Worm (Caenorhabditis elegans): ENCODE results near the gene msp-49.

msp-49 gene

DNA sequence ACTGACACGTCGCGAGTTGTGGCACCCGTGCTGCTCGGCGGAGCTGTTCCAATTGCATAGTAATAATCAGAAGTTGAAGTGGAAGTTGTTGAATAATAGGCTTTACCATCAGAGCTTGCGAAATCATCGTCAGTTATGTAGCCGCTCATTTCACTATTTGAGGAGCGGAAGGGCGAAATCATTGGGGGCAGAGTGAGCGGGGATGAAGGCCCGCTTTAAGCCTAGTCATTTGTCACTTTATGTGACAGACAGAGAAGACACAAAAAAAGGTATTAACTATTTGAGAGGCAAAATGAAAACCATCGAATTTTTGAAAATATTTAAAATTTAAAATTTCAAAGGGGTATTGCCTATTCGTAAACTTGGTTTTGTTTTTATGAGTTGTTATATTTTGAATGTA, 24.2 kb downstream of the msp-49 start:
- TF ChIP-seq rec-8 (tag; optimal IDR thresholded peaks at IDR 0.05) (no peak), nfya-1 (tag; optimal IDR thresholded peaks at IDR 0.05; ENCODE audit: borderline replicate concordance, insufficient read depth) (no peak), dpl-1 (GFP tag; optimal IDR thresholded peaks at IDR 0.05) (no peak), snpc-1.1 (tag; optimal IDR thresholded peaks at IDR 0.05; ENCODE audit: insufficient read depth) (no peak), pbrm-1 (GFP tag; IDR thresholded peaks at IDR 0.05) (no peak), nhr-27 (tag; optimal IDR thresholded peaks at IDR 0.05) (no peak), let-607 (tag; optimal IDR thresholded peaks at IDR 0.05) (no peak), egl-18 (GFP tag; IDR thresholded peaks at IDR 0.05) (no peak), hmg-20 (GFP tag; IDR thresholded peaks at IDR 0.05) (no peak), snpc-1.3 (tag; optimal IDR thresholded peaks at IDR 0.05; ENCODE audit: insufficient read depth) (no peak), ceh-100 (GFP tag; IDR thresholded peaks at IDR 0.05) (no peak), hrde-1 (tag; optimal IDR thresholded peaks at IDR 0.05; ENCODE audit: borderline replicate concordance) (no peak), F52B5.7 (tag; optimal IDR thresholded peaks at IDR 0.05) (no peak), aptf-3 (GFP tag; IDR thresholded peaks at IDR 0.05) (no peak), T26A5.8 (tag; optimal IDR thresholded peaks at IDR 0.05) (no peak), fkh-3 (tag; optimal IDR thresholded peaks at IDR 0.05) (no peak), B0261.1 (tag; optimal IDR thresholded peaks at IDR 0.05) (no peak)

DNA sequence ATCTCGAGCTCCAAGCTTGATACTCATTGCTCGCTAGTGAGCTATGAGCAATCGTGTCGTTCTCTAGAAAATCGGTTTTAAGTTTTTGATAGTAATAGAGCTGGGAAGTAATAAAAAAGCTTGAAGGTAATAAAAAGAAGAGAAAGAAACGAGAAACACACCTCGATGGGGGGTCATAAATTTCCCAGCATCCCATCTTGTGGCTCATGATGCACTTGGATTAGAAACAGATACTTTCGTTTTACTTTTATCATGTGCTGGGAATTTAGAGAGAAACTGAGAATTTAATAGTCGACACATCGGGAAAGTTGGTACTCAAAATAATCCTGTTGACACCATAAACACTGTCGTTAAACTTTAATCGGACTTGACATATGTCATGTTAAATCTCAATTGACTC, 26.5 kb downstream of the msp-49 start:
- no peak for TF ChIP-seq efl-1 (GFP tag; optimal IDR thresholded peaks at IDR 0.05)
- no peak for TF ChIP-seq tbp1 (GFP tag; optimal IDR thresholded peaks at IDR 0.05)
- TF ChIP-seq nhr-120 (GFP tag; IDR thresholded peaks at IDR 0.05), result no peak
- no peak for TF ChIP-seq nfya-2 (GFP tag; IDR thresholded peaks at IDR 0.05)
- no peak for TF ChIP-seq zfh-2 (GFP tag; conservative IDR thresholded peaks at IDR 0.05)
- TF ChIP-seq akir-1 (GFP tag; optimal IDR thresholded peaks at IDR 0.05), result no peak
- no peak for TF ChIP-seq ets-4 (GFP tag; optimal IDR thresholded peaks at IDR 0.05)
- no peak for TF ChIP-seq egrh-3 (GFP tag; IDR thresholded peaks at IDR 0.05)
- TF ChIP-seq F52B5.7 (tag; optimal IDR thresholded peaks at IDR 0.05), result no peak
- TF ChIP-seq attf-6 (GFP tag; IDR thresholded peaks at IDR 0.05), result no peak
- no peak for TF ChIP-seq dpff-1 (tag; optimal IDR thresholded peaks at IDR 0.05)

- TF ChIP-seq nhr-80 (tag; optimal IDR thresholded peaks at IDR 0.05), result no peak
- TF ChIP-seq tbp1 (GFP tag; optimal IDR thresholded peaks at IDR 0.05), result no peak
- TF ChIP-seq egrh-3 (GFP tag; IDR thresholded peaks at IDR 0.05), result no peak
- TF ChIP-seq let-526 (GFP tag; IDR thresholded peaks at IDR 0.05), result no peak
- no peak for TF ChIP-seq F52B5.7 (tag; optimal IDR thresholded peaks at IDR 0.05)
- no peak for TF ChIP-seq rpc-1 (optimal IDR thresholded peaks at IDR 0.05)
- TF ChIP-seq rpc-1 (tag; optimal IDR thresholded peaks at IDR 0.05), result no peak
- no peak for TF ChIP-seq die-1 (tag; optimal IDR thresholded peaks at IDR 0.05)
- TF ChIP-seq lsy-27 (tag; optimal IDR thresholded peaks at IDR 0.05; ENCODE audit: borderline replicate concordance, insufficient read depth), result no peak
- no peak for TF ChIP-seq him-1 (tag; optimal IDR thresholded peaks at IDR 0.05)
- no peak for TF ChIP-seq dpff-1 (tag; optimal IDR thresholded peaks at IDR 0.05)
Observed at ce11 chrII:5222830-5223229, 28.7 kb downstream of the msp-49 start.

- TF ChIP-seq mes-4 (tag; optimal IDR thresholded peaks at IDR 0.05) (no peak), pha-4 (tag; optimal IDR thresholded peaks at IDR 0.05) (no peak), madf-3 (GFP tag; IDR thresholded peaks at IDR 0.05) (no peak), aptf-2 (GFP tag; conservative IDR thresholded peaks at IDR 0.05) (no peak), lin-26 (GFP tag; IDR thresholded peaks at IDR 0.05) (no peak), die-1 (tag; optimal IDR thresholded peaks at IDR 0.05) (no peak), F57C9.4 (tag; optimal IDR thresholded peaks at IDR 0.05) (no peak), athp-1 (tag; optimal IDR thresholded peaks at IDR 0.05) (no peak), atf-7 (tag; optimal IDR thresholded peaks at IDR 0.05) (no peak), egl-44 (GFP tag; IDR thresholded peaks at IDR 0.05) (no peak), dpff-1 (tag; optimal IDR thresholded peaks at IDR 0.05) (no peak), lag-1 (GFP tag; IDR thresholded peaks at IDR 0.05) (no peak), madf-10 (tag; optimal IDR thresholded peaks at IDR 0.05) (no peak), attf-3 (GFP tag; conservative IDR thresholded peaks at IDR 0.05) (no peak), hmg-20 (GFP tag; IDR thresholded peaks at IDR 0.05) (no peak)
Observed at ce11 chrII:5225284-5225683, 31.1 kb downstream of the msp-49 start, which contains the start of gene dsh-1. TSS of gene dsh-1 (minus strand) at chrII:5225384.

All from whole organism, young adult.